Fruit fly (Drosophila melanogaster): Measurements from ENCODE around the gene indra.

DNA sequence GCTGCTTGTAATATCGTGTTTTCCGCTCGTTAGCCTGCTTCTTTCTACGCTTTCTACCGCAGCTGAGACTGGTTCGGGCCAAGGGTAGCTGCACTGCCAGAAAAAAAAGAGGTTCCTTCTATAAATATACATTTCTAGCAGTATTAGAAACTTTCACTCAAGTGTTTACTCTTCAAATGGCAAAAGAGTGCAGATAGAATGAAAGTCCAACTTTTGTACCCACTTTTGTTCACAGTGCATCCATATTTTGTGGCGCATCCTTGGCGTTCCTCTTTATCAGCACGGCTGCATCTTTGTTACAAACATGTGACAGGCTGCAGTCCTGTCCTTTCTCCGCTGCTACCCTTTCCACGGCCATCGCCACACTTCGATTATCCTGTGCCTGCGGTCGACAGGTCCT is 16.1 kb upstream of the indra start:
- TF ChIP-seq CG3726 (GFP tag; IDR thresholded peaks at IDR 0.05), result no peak
- TF ChIP-seq CG15601 (tag; optimal IDR thresholded peaks at IDR 0.05), result no peak
- TF ChIP-seq CG4360 (GFP tag; IDR thresholded peaks at IDR 0.05), result no peak
- TF ChIP-seq CG14710 (tag; optimal IDR thresholded peaks at IDR 0.05), result peak; percentile 8
- no peak for TF ChIP-seq Trl (optimal IDR thresholded peaks at IDR 0.05)
- TF ChIP-seq Trl (GFP tag; optimal IDR thresholded peaks at IDR 0.05), result no peak
- no peak for TF ChIP-seq Mrtf (GFP tag; IDR thresholded peaks at IDR 0.05)
- TF ChIP-seq CG13894 (tag; optimal IDR thresholded peaks at IDR 0.05), result no peak
- TF ChIP-seq twi (tag; optimal IDR thresholded peaks at IDR 0.05), result no peak
- TF ChIP-seq pfk (GFP tag; optimal IDR thresholded peaks at IDR 0.05), result no peak
- no peak for TF ChIP-seq sisA (GFP tag; IDR thresholded peaks at IDR 0.05)
- no peak for TF ChIP-seq zfh2 (GFP tag; optimal IDR thresholded peaks at IDR 0.05)
- no peak for TF ChIP-seq bsh (GFP tag; optimal IDR thresholded peaks at IDR 0.05)
- TF ChIP-seq dmrt11E (tag; optimal IDR thresholded peaks at IDR 0.05), result peak; percentile 36
- TF ChIP-seq Hr39 (optimal IDR thresholded peaks at IDR 0.05), result no peak

Data from whole organism, embryonic.